Fruit fly (Drosophila melanogaster) whole organism, embryonic: ENCODE results near the gene TrpRS.

ENCODE experiments used
- CG10209 ChIP-seq: fragments of 200-800 bp; sonication (Bioruptor generic); optimal IDR thresholded peaks from 3 replicates; lab custom pipeline; 2017; ENCODE audit warnings: missing biosample characterization, mild to moderate bottlenecking, missing genetic modification characterization, missing genetic modification reagents
- CG11723 ChIP-seq: fragments of 200-800 bp; sonication (Bioruptor generic); optimal IDR thresholded peaks from 2 replicates; lab custom pipeline; 2017; ENCODE audit warnings: missing biosample characterization, mild to moderate bottlenecking, missing genetic modification characterization
- CG15514 ChIP-seq: fragments of 200-800 bp; sonication (Bioruptor generic); optimal IDR thresholded peaks from 3 replicates; lab custom pipeline; 2017; ENCODE audit warnings: missing biosample characterization, missing genetic modification characterization, mild to moderate bottlenecking, moderate library complexity, missing genetic modification reagents
- CG1603 ChIP-seq: fragments of 200-800 bp; sonication (Bioruptor generic); optimal IDR thresholded peaks from 2 replicates; lab custom pipeline; 2019; ENCODE audit warnings: missing biosample characterization, mild to moderate bottlenecking, missing genetic modification characterization, moderate library complexity
- CG17361 ChIP-seq: fragments of 200-800 bp; sonication (Bioruptor generic); IDR thresholded peaks from 3 replicates; pipeline ENCODE4 v1.3.6; 2022; ENCODE audit warnings: missing biosample characterization, missing genetic modification characterization
- CG17802 ChIP-seq: fragments of 200-800 bp; sonication (Bioruptor generic); optimal IDR thresholded peaks from 2 replicates; lab custom pipeline; 2018; ENCODE audit warnings: missing biosample characterization, mild to moderate bottlenecking, missing genetic modification characterization, moderate library complexity
- CG17829 ChIP-seq: fragments of 200-800 bp; optimal IDR thresholded peaks from 2 replicates; lab custom pipeline; 2019; ENCODE audit warnings: missing biosample characterization, mild to moderate bottlenecking, missing genetic modification characterization, moderate library complexity
- CG2129 ChIP-seq: fragments of 200-800 bp; sonication (Bioruptor generic); IDR thresholded peaks from 2 replicates; pipeline ENCODE4 v1.3.6; 2022; ENCODE audit warnings: missing biosample characterization, missing genetic modification characterization; ENCODE audit not compliant: partially characterized antibody
- CG31441 ChIP-seq: fragments of 200-800 bp; sonication (Bioruptor generic); IDR thresholded peaks from 2 replicates; pipeline ENCODE4 v1.3.6; 2022; ENCODE audit warnings: missing biosample characterization, missing genetic modification characterization
- CG3163 ChIP-seq: fragments of 200-800 bp; sonication (Bioruptor generic); optimal IDR thresholded peaks from 3 replicates; lab custom pipeline; 2016; ENCODE audit warnings: missing biosample characterization, missing genetic modification characterization
- CG32772 ChIP-seq: fragments of 200-800 bp; sonication (Bioruptor generic); IDR thresholded peaks from 2 replicates; pipeline ENCODE4 v1.3.6; 2022; ENCODE audit warnings: missing biosample characterization, missing genetic modification characterization
- CG3995 ChIP-seq: fragments of 200-800 bp; sonication (Bioruptor generic); optimal IDR thresholded peaks from 3 replicates; lab custom pipeline; 2016; ENCODE audit warnings: missing biosample characterization, missing genetic modification characterization
- CG6175 ChIP-seq: fragments of 200-800 bp; sonication (Bioruptor generic); IDR thresholded peaks from 3 replicates; pipeline ENCODE4 v1.3.6; 2022; ENCODE audit warnings: missing biosample characterization, missing genetic modification characterization
- CG6791 ChIP-seq: fragments of 200-800 bp; sonication (Bioruptor generic); IDR thresholded peaks from 3 replicates; pipeline ENCODE4 v1.3.6; 2022; ENCODE audit warnings: missing biosample characterization, missing genetic modification characterization; ENCODE audit not compliant: partially characterized antibody
- CG6854 ChIP-seq: fragments of 200-800 bp; sonication (Bioruptor generic); optimal IDR thresholded peaks from 3 replicates; lab custom pipeline; 2017; ENCODE audit warnings: missing biosample characterization, mild to moderate bottlenecking, missing genetic modification characterization
- CG9727 ChIP-seq: fragments of 200-800 bp; sonication (Bioruptor generic); optimal IDR thresholded peaks from 3 replicates; lab custom pipeline; 2017; ENCODE audit warnings: missing biosample characterization, mild to moderate bottlenecking, missing genetic modification characterization
- Gug ChIP-seq: fragments of 200-800 bp; sonication (Bioruptor generic); IDR thresholded peaks from 4 replicates; pipeline ENCODE4 v1.3.6; 2022; ENCODE audit warnings: missing biosample characterization, missing genetic modification characterization
- H2.0 ChIP-seq: fragments of 200-800 bp; sonication (Bioruptor generic); IDR thresholded peaks from 2 replicates; pipeline ENCODE4 v1.3.6; 2022; ENCODE audit warnings: missing biosample characterization, missing genetic modification characterization
- Hey ChIP-seq: fragments of 200-800 bp; sonication (Bioruptor generic); optimal IDR thresholded peaks from 3 replicates; lab custom pipeline; 2018; ENCODE audit warnings: missing biosample characterization, mild to moderate bottlenecking, missing genetic modification characterization
- MESR4 ChIP-seq: fragments of 200-800 bp; sonication (Bioruptor generic); optimal IDR thresholded peaks from 2 replicates; lab custom pipeline; 2018; ENCODE audit warnings: missing biosample characterization, mild to moderate bottlenecking, missing genetic modification characterization, moderate library complexity
- Med ChIP-seq: fragments of 200-800 bp; sonication (Bioruptor generic); peaks from one replicate; lab custom pipeline; 2016; ENCODE audit warnings: missing biosample characterization, missing genetic modification characterization, mild to moderate bottlenecking, inconsistent platforms, moderate library complexity
- NC2α ChIP-seq: fragments of 200-800 bp; sonication (Bioruptor generic); optimal IDR thresholded peaks from 2 replicates; lab custom pipeline; 2016; ENCODE audit warnings: missing biosample characterization, missing genetic modification characterization
- Nf-YC ChIP-seq: fragments of 200-800 bp; optimal IDR thresholded peaks from 3 replicates; lab custom pipeline; 2019; ENCODE audit warnings: missing biosample characterization, mild to moderate bottlenecking, missing genetic modification characterization, moderate library complexity
- NfI ChIP-seq: fragments of 200-800 bp; sonication (Bioruptor generic); optimal IDR thresholded peaks from 3 replicates; lab custom pipeline; 2018; ENCODE audit warnings: missing biosample characterization, mild to moderate bottlenecking, missing genetic modification characterization, moderate library complexity
- Oaz ChIP-seq: fragments of 200-800 bp; sonication (Bioruptor generic); IDR thresholded peaks from 2 replicates; pipeline ENCODE4 v1.3.6; 2022; ENCODE audit warnings: missing biosample characterization, missing genetic modification characterization
- Pdp1 ChIP-seq, 2 experiments: fragments of 200-800 bp; sonication (Bioruptor generic); optimal IDR thresholded peaks; 3 replicates each; lab custom pipeline; 2016; ENCODE audit warnings: missing biosample characterization in 2 of 2, missing genetic modification characterization in 2 of 2, mild to moderate bottlenecking in 1 of 2, moderate library complexity in 1 of 2
- Poxn ChIP-seq: fragments of 200-800 bp; sonication (Bioruptor generic); IDR thresholded peaks from 2 replicates; pipeline ENCODE4 v1.3.6; 2022; ENCODE audit warnings: missing biosample characterization, missing genetic modification characterization
- Ravus ChIP-seq: fragments of 200-800 bp; sonication (Bioruptor generic); IDR thresholded peaks from 2 replicates; pipeline ENCODE4 v1.3.6; 2022; ENCODE audit warnings: missing biosample characterization, missing genetic modification characterization
- Spps ChIP-seq: fragments of 200-800 bp; sonication (Bioruptor generic); optimal IDR thresholded peaks from 2 replicates; lab custom pipeline; 2018; ENCODE audit warnings: missing biosample characterization, mild to moderate bottlenecking, missing genetic modification characterization
- Sry-δ ChIP-seq: fragments of 200-800 bp; sonication (Bioruptor generic); optimal IDR thresholded peaks from 2 replicates; lab custom pipeline; 2016; ENCODE audit warnings: missing biosample characterization, missing genetic modification characterization
- al ChIP-seq: fragments of 200-800 bp; sonication (Bioruptor generic); IDR thresholded peaks from 2 replicates; pipeline ENCODE4 v1.3.6; 2022; ENCODE audit warnings: missing biosample characterization, missing genetic modification characterization
- bab2 ChIP-seq: fragments of 200-800 bp; sonication (Bioruptor generic); optimal IDR thresholded peaks from 2 replicates; lab custom pipeline; 2016; ENCODE audit warnings: missing biosample characterization, missing genetic modification characterization
- caup ChIP-seq: fragments of 200-800 bp; sonication (Bioruptor generic); optimal IDR thresholded peaks from 3 replicates; lab custom pipeline; 2017; ENCODE audit warnings: missing biosample characterization, mild to moderate bottlenecking, missing genetic modification characterization, moderate library complexity; ENCODE audit not compliant: severe bottlenecking
- ci ChIP-seq: fragments of 200-800 bp; sonication (Bioruptor generic); IDR thresholded peaks from 3 replicates; pipeline ENCODE4 v1.3.6; 2022; ENCODE audit warnings: missing biosample characterization, missing genetic modification characterization
- danr ChIP-seq: fragments of 200-800 bp; sonication (Bioruptor generic); IDR thresholded peaks from 2 replicates; pipeline ENCODE4 v1.3.6; 2022; ENCODE audit warnings: missing biosample characterization, missing genetic modification characterization
- dysf ChIP-seq: fragments of 200-800 bp; sonication (Bioruptor generic); IDR thresholded peaks from 3 replicates; pipeline ENCODE4 v1.3.6; 2022; ENCODE audit warnings: missing biosample characterization, missing genetic modification characterization
- fd3F ChIP-seq: fragments of 200-800 bp; sonication (Bioruptor generic); optimal IDR thresholded peaks from 2 replicates; lab custom pipeline; 2018; ENCODE audit warnings: missing biosample characterization, mild to moderate bottlenecking, missing genetic modification characterization, moderate library complexity
- fd64A ChIP-seq: fragments of 200-800 bp; sonication (Bioruptor generic); optimal IDR thresholded peaks from 3 replicates; lab custom pipeline; 2018; ENCODE audit warnings: missing biosample characterization, mild to moderate bottlenecking, missing genetic modification characterization
- fu2 ChIP-seq: fragments of 200-800 bp; sonication (Bioruptor generic); optimal IDR thresholded peaks from 2 replicates; lab custom pipeline; 2016; ENCODE audit warnings: missing biosample characterization, missing genetic modification characterization
- jigr1 ChIP-seq: fragments of 200-800 bp; sonication (Bioruptor generic); IDR thresholded peaks from 3 replicates; pipeline ENCODE4 v1.3.6; 2022; ENCODE audit warnings: missing biosample characterization, missing genetic modification characterization
- kah ChIP-seq: fragments of 200-800 bp; sonication (Bioruptor generic); optimal IDR thresholded peaks from 2 replicates; lab custom pipeline; 2018; ENCODE audit warnings: missing biosample characterization, mild to moderate bottlenecking, missing genetic modification characterization
- seq ChIP-seq: fragments of 200-800 bp; sonication (Bioruptor generic); IDR thresholded peaks from 2 replicates; pipeline ENCODE4 v1.3.6; 2022; ENCODE audit warnings: missing biosample characterization, missing genetic modification characterization
- sim ChIP-seq: fragments of 200-800 bp; sonication (Bioruptor generic); IDR thresholded peaks from 2 replicates; pipeline ENCODE4 v1.3.6; 2022; ENCODE audit warnings: missing biosample characterization, missing genetic modification characterization
- so ChIP-seq: fragments of 200-800 bp; sonication (Bioruptor generic); IDR thresholded peaks from 3 replicates; pipeline ENCODE4 v1.3.6; 2022; ENCODE audit warnings: missing biosample characterization, missing genetic modification characterization
- stc ChIP-seq: fragments of 200-800 bp; sonication (Bioruptor generic); IDR thresholded peaks from 2 replicates; pipeline ENCODE4 v1.3.6; 2022; ENCODE audit warnings: missing biosample characterization, missing genetic modification characterization
- sug ChIP-seq: fragments of 200-800 bp; optimal IDR thresholded peaks from 2 replicates; lab custom pipeline; 2019; ENCODE audit warnings: missing biosample characterization, mild to moderate bottlenecking, missing genetic modification characterization, moderate library complexity
- tgo ChIP-seq: fragments of 200-800 bp; sonication (Bioruptor generic); IDR thresholded peaks from 3 replicates; pipeline ENCODE4 v1.3.6; 2022; ENCODE audit warnings: missing biosample characterization, missing genetic modification characterization
- tx ChIP-seq: fragments of 200-800 bp; sonication (Bioruptor generic); optimal IDR thresholded peaks from 2 replicates; lab custom pipeline; 2016; ENCODE audit warnings: missing biosample characterization, missing genetic modification characterization
- wdn ChIP-seq: fragments of 200-800 bp; sonication (Bioruptor generic); IDR thresholded peaks from 2 replicates; pipeline ENCODE4 v1.3.6; 2022; ENCODE audit warnings: missing biosample characterization, missing genetic modification characterization
- zfh2 ChIP-seq: fragments of 200-800 bp; sonication (Bioruptor generic); optimal IDR thresholded peaks from 2 replicates; lab custom pipeline; 2016; ENCODE audit warnings: missing biosample characterization, missing genetic modification characterization

TrpRS gene

DNA sequence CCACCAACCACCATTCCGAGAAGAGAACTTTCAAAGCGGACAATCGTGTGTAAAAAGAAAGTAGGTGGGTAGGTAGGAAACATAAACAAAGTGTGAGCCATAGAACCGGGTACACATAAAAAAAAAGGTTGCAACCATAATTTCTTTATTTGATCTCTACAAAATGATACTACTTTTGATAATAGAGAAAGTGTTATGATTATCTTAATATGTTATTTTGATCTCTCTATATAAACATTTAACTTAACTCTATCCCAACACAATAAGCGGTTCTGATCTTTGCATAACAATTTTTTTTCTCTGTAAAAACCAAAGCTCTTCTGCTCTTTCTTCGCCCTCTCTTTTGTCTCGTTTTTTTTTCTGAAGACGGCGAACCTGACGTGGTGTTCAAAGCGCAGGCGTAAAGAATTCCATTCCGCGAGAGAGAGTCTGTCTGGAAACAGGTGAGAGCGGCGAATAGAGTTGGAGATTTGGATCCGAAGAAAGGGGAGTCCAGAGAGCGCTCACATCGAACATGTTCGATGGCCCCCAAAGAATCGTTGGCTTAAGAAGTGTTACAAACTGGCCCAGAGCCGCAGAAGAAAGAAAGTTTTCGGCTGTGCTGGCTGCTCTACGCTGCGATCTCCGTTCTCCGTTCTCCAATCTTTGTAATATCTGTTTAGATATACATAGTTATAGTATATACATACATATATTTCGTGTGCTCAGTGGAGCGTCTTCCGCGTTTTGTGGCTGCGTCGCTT, 19.7 kb downstream of the TrpRS start (continued):
- no peak for TF ChIP-seq Poxn
- no peak for TF ChIP-seq CG2129 (GFP tag; lab: Robert Waterston, UW)
- TF ChIP-seq CG15514 (GFP tag; lab: Kevin White, UChicago), result no peak
- peak; percentile 64 for TF ChIP-seq CG11723 (GFP tag; lab: Kevin White, UChicago)
- no peak for TF ChIP-seq CG3995 (GFP tag; lab: Kevin White, UChicago)
- TF ChIP-seq sug (tag; lab: Kevin White, UChicago), result no peak
- TF ChIP-seq tgo (GFP tag; lab: Robert Waterston, UW), result peak; percentile 15; the same call in 1 of the 3 replicates
- TF ChIP-seq stc (GFP tag; lab: Robert Waterston, UW), result peak; percentile 71; the same call in 1 of the 2 replicates
- TF ChIP-seq Pdp1 (GFP tag; optimal IDR thresholded peaks at IDR 0.05; lab: Kevin White, UChicago), result peak; percentile 54 to 56
- peak; percentile 59 for TF ChIP-seq CG9727
- TF ChIP-seq MESR4 (GFP tag; lab: Kevin White, UChicago), result no peak
- no peak for TF ChIP-seq tx (GFP tag; lab: Kevin White, UChicago)
- TF ChIP-seq CG1603 (tag; lab: Kevin White, UChicago), result peak; percentile 51
- peak; percentile 83 for TF ChIP-seq Med (GFP tag; lab: Kevin White, UChicago)
- no peak for TF ChIP-seq Oaz (GFP tag; lab: Robert Waterston, UW)
- TF ChIP-seq Hey, result no peak
- peak; percentile 76; the same call in 2 of the 3 replicates for TF ChIP-seq CG17361 (GFP tag; lab: Robert Waterston, UW)
- TF ChIP-seq Ravus (GFP tag; lab: Robert Waterston, UW), result no peak
- TF ChIP-seq seq (GFP tag; lab: Robert Waterston, UW), result no peak; the same call in 1 of the 2 replicates
- TF ChIP-seq Gug (GFP tag; lab: Robert Waterston, UW), result 0 out of 4 replicates have a peak, but pooled peaks have one; percentile 4
- no peak for TF ChIP-seq kah (GFP tag; lab: Kevin White, UChicago)
- TF ChIP-seq NC2α, result peak; percentile 31
- no peak for TF ChIP-seq CG6791
- peak; percentile 27 for TF ChIP-seq fd64A (GFP tag; lab: Kevin White, UChicago)
- TF ChIP-seq CG17829 (tag; lab: Kevin White, UChicago), result peak; percentile 82
- no peak for TF ChIP-seq Nf-YC (tag; lab: Kevin White, UChicago)
- peak; percentile 51; the same call in 1 of the 3 replicates for TF ChIP-seq dysf
- no peak for TF ChIP-seq jigr1 (GFP tag; lab: Robert Waterston, UW)
- no peak for TF ChIP-seq CG6175
- no peak for TF ChIP-seq fd3F
- TF ChIP-seq CG32772 (GFP tag; lab: Robert Waterston, UW), result peak; percentile 44; the same call in 1 of the 2 replicates
- peak; percentile 43 for TF ChIP-seq CG10209 (GFP tag; lab: Kevin White, UChicago)
- peak; percentile 69 for TF ChIP-seq CG3163
- no peak for TF ChIP-seq al
- TF ChIP-seq danr (GFP tag; lab: Robert Waterston, UW), result 0 out of 2 replicates have a peak, but pooled peaks have one; percentile 8
- TF ChIP-seq caup (GFP tag; lab: Kevin White, UChicago), result no peak
- no peak for TF ChIP-seq CG6854 (GFP tag; lab: Kevin White, UChicago)
- TF ChIP-seq wdn (GFP tag; lab: Robert Waterston, UW), result no peak
- peak; percentile 36 for TF ChIP-seq NfI (GFP tag; lab: Kevin White, UChicago)
- no peak for TF ChIP-seq Sry-δ (GFP tag; lab: Kevin White, UChicago)
- TF ChIP-seq H2.0 (GFP tag; lab: Robert Waterston, UW), result no peak
- no peak for TF ChIP-seq fu2 (GFP tag; lab: Kevin White, UChicago)
- peak; percentile 78 for TF ChIP-seq ci (GFP tag; lab: Robert Waterston, UW)
- TF ChIP-seq so, result no peak
- peak; percentile 81 for TF ChIP-seq Spps (tag; lab: Kevin White, UChicago)
- no peak for TF ChIP-seq zfh2 (GFP tag; lab: Kevin White, UChicago)
- peak; percentile 83 for TF ChIP-seq CG31441 (GFP tag; lab: Robert Waterston, UW)
- TF ChIP-seq sim (GFP tag; lab: Robert Waterston, UW), result no peak
- no peak for TF ChIP-seq CG17802 (tag; lab: Kevin White, UChicago)
- peak; percentile 38 for TF ChIP-seq bab2 (GFP tag; lab: Kevin White, UChicago)
